Fruit fly (Drosophila melanogaster) whole organism, embryonic: ENCODE results near the gene SK.
A peak's percentile ranks its signal among the peaks of the same experiment; 100 is the strongest.

ENCODE experiments used
- ATbp ChIP-seq: fragments of 200-800 bp; sonication (Bioruptor generic); optimal IDR thresholded peaks from 2 replicates; lab custom pipeline; 2017; ENCODE audit warnings: missing biosample characterization, mild to moderate bottlenecking, missing genetic modification characterization, missing genetic modification reagents
- Adf1 ChIP-seq: fragments of 200-800 bp; sonication (Bioruptor generic); IDR thresholded peaks from 2 replicates; pipeline ENCODE4 v1.3.6; 2022; ENCODE audit warnings: missing biosample characterization, missing genetic modification characterization
- Atf-2 ChIP-seq: fragments of 200-800 bp; sonication (Bioruptor generic); optimal IDR thresholded peaks from 2 replicates; lab custom pipeline; 2016; ENCODE audit warnings: missing biosample characterization, missing genetic modification characterization
- CG10209 ChIP-seq: fragments of 200-800 bp; sonication (Bioruptor generic); optimal IDR thresholded peaks from 3 replicates; lab custom pipeline; 2017; ENCODE audit warnings: missing biosample characterization, mild to moderate bottlenecking, missing genetic modification characterization, missing genetic modification reagents
- CG11085 ChIP-seq: fragments of 200-800 bp; sonication (Bioruptor generic); IDR thresholded peaks from 2 replicates; pipeline ENCODE4 v1.3.6; 2022; ENCODE audit warnings: missing biosample characterization, missing genetic modification characterization
- CG11398 ChIP-seq: fragments of 200-800 bp; sonication (Bioruptor generic); optimal IDR thresholded peaks from 2 replicates; lab custom pipeline; 2016; ENCODE audit warnings: missing biosample characterization, missing genetic modification characterization
- CG12236 ChIP-seq: fragments of 200-800 bp; sonication (Bioruptor generic); optimal IDR thresholded peaks from 2 replicates; lab custom pipeline; 2016; ENCODE audit warnings: missing biosample characterization, missing genetic modification characterization
- CG12299 ChIP-seq: fragments of 200-800 bp; sonication (Bioruptor generic); optimal IDR thresholded peaks from 2 replicates; lab custom pipeline; 2018; ENCODE audit warnings: missing biosample characterization, mild to moderate bottlenecking, missing genetic modification characterization
- CG12942 ChIP-seq: fragments of 200-800 bp; sonication (Bioruptor generic); optimal IDR thresholded peaks from 3 replicates; lab custom pipeline; 2016; ENCODE audit warnings: missing biosample characterization, missing genetic modification characterization
- CG13123 ChIP-seq: fragments of 200-800 bp; sonication (Bioruptor generic); optimal IDR thresholded peaks from 2 replicates; lab custom pipeline; 2016; ENCODE audit warnings: missing biosample characterization, missing genetic modification characterization
- CG13287 ChIP-seq: fragments of 200-800 bp; sonication (Bioruptor generic); IDR thresholded peaks from 2 replicates; pipeline ENCODE4 v1.3.6; 2022; ENCODE audit warnings: missing biosample characterization, missing genetic modification characterization; ENCODE audit not compliant: partially characterized antibody
- CG13424 ChIP-seq: fragments of 200-800 bp; sonication (Bioruptor generic); optimal IDR thresholded peaks from 2 replicates; lab custom pipeline; 2019; ENCODE audit warnings: missing biosample characterization, mild to moderate bottlenecking, missing genetic modification characterization, moderate library complexity
- CG14667 ChIP-seq: fragments of 200-800 bp; sonication (Bioruptor generic); IDR thresholded peaks from 2 replicates; pipeline ENCODE4 v1.3.6; 2022; ENCODE audit warnings: missing biosample characterization, missing genetic modification characterization
- CG17568 ChIP-seq: fragments of 200-800 bp; sonication (Bioruptor generic); optimal IDR thresholded peaks from 2 replicates; lab custom pipeline; 2018; ENCODE audit warnings: missing biosample characterization, mild to moderate bottlenecking, missing genetic modification characterization, moderate library complexity
- CG34422 ChIP-seq: fragments of 200-800 bp; sonication (Bioruptor generic); IDR thresholded peaks from 3 replicates; pipeline ENCODE4 v1.3.6; 2022; ENCODE audit warnings: missing biosample characterization, missing genetic modification characterization
- CG4360 ChIP-seq: fragments of 200-800 bp; sonication (Bioruptor generic); IDR thresholded peaks from 2 replicates; pipeline ENCODE4 v1.3.6; 2022; ENCODE audit warnings: missing biosample characterization, missing genetic modification characterization
- CG4854 ChIP-seq: fragments of 200-800 bp; sonication (Bioruptor generic); optimal IDR thresholded peaks from 2 replicates; lab custom pipeline; 2016; ENCODE audit warnings: missing biosample characterization, missing genetic modification characterization, inconsistent platforms
- CG5180 ChIP-seq: fragments of 200-800 bp; sonication (Bioruptor generic); optimal IDR thresholded peaks from 3 replicates; lab custom pipeline; 2017; ENCODE audit warnings: missing biosample characterization, missing genetic modification characterization, mild to moderate bottlenecking, moderate library complexity, missing genetic modification reagents
- CG5245 ChIP-seq: fragments of 200-800 bp; sonication (Bioruptor generic); optimal IDR thresholded peaks from 3 replicates; lab custom pipeline; 2016; ENCODE audit warnings: missing biosample characterization, missing genetic modification characterization
- CG7786 ChIP-seq: fragments of 200-800 bp; sonication (Bioruptor generic); optimal IDR thresholded peaks from 2 replicates; lab custom pipeline; 2016; ENCODE audit warnings: missing biosample characterization, missing genetic modification characterization
- Chrac-16 ChIP-seq: fragments of 200-800 bp; sonication (Bioruptor generic); optimal IDR thresholded peaks from 3 replicates; lab custom pipeline; 2016; ENCODE audit warnings: missing biosample characterization, missing genetic modification characterization
- Dad ChIP-seq: fragments of 200-800 bp; sonication (Bioruptor generic); optimal IDR thresholded peaks from 3 replicates; lab custom pipeline; 2016; ENCODE audit warnings: missing biosample characterization, missing genetic modification characterization
- Deaf1 ChIP-seq: fragments of 200-800 bp; optimal IDR thresholded peaks from 3 replicates; lab custom pipeline; 2019; ENCODE audit warnings: missing biosample characterization, mild to moderate bottlenecking, missing genetic modification characterization, moderate library complexity
- Dip2 ChIP-seq: fragments of 200-800 bp; sonication (Bioruptor generic); IDR thresholded peaks from 2 replicates; pipeline ENCODE4 v1.3.6; 2022; ENCODE audit warnings: missing biosample characterization, missing genetic modification characterization
- Dref ChIP-seq: fragments of 200-800 bp; sonication (Bioruptor generic); IDR thresholded peaks from 2 replicates; pipeline ENCODE4 v1.3.6; 2022; ENCODE audit warnings: missing biosample characterization, missing genetic modification characterization
- Eip74EF ChIP-seq, 2 experiments: fragments of 200-800 bp in 1 of 2; fragments of >200 bp in 1 of 2; sonication (Bioruptor generic) in 1 of 2; optimal IDR thresholded peaks; 2 replicates each; lab custom pipeline; 2017 to 2019; ENCODE audit warnings: missing biosample characterization in 2 of 2, missing genetic modification characterization in 2 of 2, mild to moderate bottlenecking in 1 of 2, moderate library complexity in 1 of 2
- GATAe ChIP-seq: fragments of 200-800 bp; sonication (Bioruptor generic); conservative IDR thresholded peaks from 2 replicates; pipeline ENCODE4 v1.3.6; 2022; ENCODE audit warnings: missing biosample characterization, missing genetic modification characterization
- Hr78 ChIP-seq, 2 experiments: fragments of 200-800 bp in 1 of 2; fragments of >200 bp in 1 of 2; sonication (Bioruptor generic) in 1 of 2; optimal IDR thresholded peaks; 2 replicates each; lab custom pipeline; 2017 to 2019; ENCODE audit warnings: missing biosample characterization in 2 of 2, missing genetic modification characterization in 2 of 2, mild to moderate bottlenecking in 1 of 2, moderate library complexity in 1 of 2
- Jarid2 ChIP-seq: fragments of 200-800 bp; sonication (Bioruptor generic); optimal IDR thresholded peaks from 3 replicates; lab custom pipeline; 2017; ENCODE audit warnings: mild to moderate bottlenecking, missing biosample characterization, missing genetic modification reagents, missing genetic modification characterization
- Lhr ChIP-seq: fragments of 200-800 bp; sonication (Bioruptor generic); optimal IDR thresholded peaks from 3 replicates; lab custom pipeline; 2017; ENCODE audit warnings: mild to moderate bottlenecking, missing biosample characterization, missing genetic modification reagents, missing genetic modification characterization
- NK7.1 ChIP-seq: fragments of 200-800 bp; sonication (Bioruptor generic); optimal IDR thresholded peaks from 3 replicates; lab custom pipeline; 2016; ENCODE audit warnings: missing biosample characterization, missing genetic modification characterization
- Oaz ChIP-seq: fragments of 200-800 bp; sonication (Bioruptor generic); IDR thresholded peaks from 2 replicates; pipeline ENCODE4 v1.3.6; 2022; ENCODE audit warnings: missing biosample characterization, missing genetic modification characterization
- Oli ChIP-seq: fragments of 200-800 bp; sonication (Bioruptor generic); optimal IDR thresholded peaks from 2 replicates; lab custom pipeline; 2018; ENCODE audit warnings: missing biosample characterization, mild to moderate bottlenecking, missing genetic modification characterization, moderate library complexity
- Taf1 ChIP-seq: fragments of 200-800 bp; sonication (Bioruptor generic); IDR thresholded peaks from 2 replicates; pipeline ENCODE4 v1.3.6; 2022; ENCODE audit warnings: missing biosample characterization, missing genetic modification characterization
- Tbp ChIP-seq: fragments of >200 bp; optimal IDR thresholded peaks from 2 replicates; lab custom pipeline; 2018; ENCODE audit warnings: missing biosample characterization, missing genetic modification characterization
- abd-A ChIP-seq: fragments of 200-800 bp; sonication (Bioruptor generic); optimal IDR thresholded peaks from 3 replicates; lab custom pipeline; 2019; ENCODE audit warnings: missing biosample characterization, mild to moderate bottlenecking, missing genetic modification characterization, moderate library complexity
- ems ChIP-seq: fragments of 200-800 bp; sonication (Bioruptor generic); optimal IDR thresholded peaks from 3 replicates; lab custom pipeline; 2016; ENCODE audit warnings: missing biosample characterization, missing genetic modification characterization
- eve ChIP-seq, 2 experiments: fragments of >200 bp; optimal IDR thresholded peaks; 2 replicates each; lab custom pipeline; 2017; ENCODE audit warnings: missing biosample characterization in 2 of 2, missing genetic modification characterization in 2 of 2
- gcm2 ChIP-seq: fragments of 200-800 bp; sonication (Bioruptor generic); optimal IDR thresholded peaks from 2 replicates; lab custom pipeline; 2016; ENCODE audit warnings: missing biosample characterization, missing genetic modification characterization
- gfzf ChIP-seq: fragments of 200-800 bp; sonication (Bioruptor generic); optimal IDR thresholded peaks from 2 replicates; lab custom pipeline; 2016; ENCODE audit warnings: missing biosample characterization, mild to moderate bottlenecking, missing genetic modification characterization, moderate library complexity
- h ChIP-seq: fragments of >200 bp; optimal IDR thresholded peaks from 2 replicates; lab custom pipeline; 2017
- nerfin-1 ChIP-seq: fragments of 200-800 bp; sonication (Bioruptor generic); optimal IDR thresholded peaks from 3 replicates; lab custom pipeline; 2019; ENCODE audit warnings: missing biosample characterization, mild to moderate bottlenecking, missing genetic modification characterization, moderate library complexity
- phol ChIP-seq: fragments of 200-800 bp; sonication (Bioruptor generic); optimal IDR thresholded peaks from 3 replicates; lab custom pipeline; 2018; ENCODE audit warnings: missing biosample characterization, mild to moderate bottlenecking, missing genetic modification characterization, moderate library complexity
- sd ChIP-seq: fragments of 200-800 bp; sonication (Bioruptor generic); optimal IDR thresholded peaks from 3 replicates; lab custom pipeline; 2018; ENCODE audit warnings: missing biosample characterization, mild to moderate bottlenecking, missing genetic modification characterization, moderate library complexity
- slp2 ChIP-seq: fragments of 200-800 bp; sonication (Bioruptor generic); optimal IDR thresholded peaks from 2 replicates; lab custom pipeline; 2016; ENCODE audit warnings: missing biosample characterization, missing genetic modification characterization
- z ChIP-seq: fragments of 200-800 bp; sonication (Bioruptor generic); IDR thresholded peaks from 3 replicates; pipeline ENCODE4 v1.3.6; 2022; ENCODE audit warnings: missing biosample characterization, missing genetic modification characterization

The SK gene

dm6 chrX:5418555-5419044, 78.6 kb downstream of the SK start (continued):
- TF ChIP-seq Atf-2 (GFP tag; lab: Kevin White, UChicago), result no peak
- TF ChIP-seq, all 482 proteins: peak for 9

- TF ChIP-seq Dref (GFP tag; lab: Robert Waterston, UW), result no peak
- peak; percentile 32 for TF ChIP-seq CG12236 (GFP tag; lab: Kevin White, UChicago)
- peak; percentile 64 for TF ChIP-seq CG11085
- TF ChIP-seq Chrac-16 (GFP tag; lab: Kevin White, UChicago), result peak; percentile 26
- TF ChIP-seq eve (GFP tag; optimal IDR thresholded peaks at IDR 0.05; lab: Kevin White, UChicago), result peak in 1 of 2 experiments; percentile 85
- peak; percentile 50 for TF ChIP-seq CG5245 (GFP tag; lab: Kevin White, UChicago)
- peak in 1 of 2 experiments; percentile 78 for TF ChIP-seq Eip74EF (GFP tag; optimal IDR thresholded peaks at IDR 0.05; lab: Kevin White, UChicago)
- no peak for TF ChIP-seq Lhr (GFP tag; lab: Kevin White, UChicago)
- TF ChIP-seq Tbp (GFP tag; lab: Kevin White, UChicago), result no peak
- peak; percentile 82 for TF ChIP-seq Oaz (GFP tag; lab: Robert Waterston, UW)
- TF ChIP-seq slp2 (GFP tag; lab: Kevin White, UChicago), result peak; percentile 37
- peak; percentile 96 for TF ChIP-seq sd (tag; lab: Kevin White, UChicago)
- peak; percentile 55; the same call in 1 of the 3 replicates for TF ChIP-seq CG34422
- TF ChIP-seq Taf1 (GFP tag; lab: Robert Waterston, UW), result peak; percentile 49; the same call in 1 of the 2 replicates
- peak; percentile 61 for TF ChIP-seq CG5180
- TF ChIP-seq abd-A (tag; lab: Kevin White, UChicago), result peak; percentile 79
- TF ChIP-seq h (lab: Kevin White, UChicago), result no peak
- TF ChIP-seq CG4854 (GFP tag; lab: Kevin White, UChicago), result peak; percentile 1
- no peak; the same call in 1 of the 2 replicates for TF ChIP-seq GATAe (GFP tag; lab: Robert Waterston, UW)
- TF ChIP-seq Jarid2, result peak; percentile 49
- peak; percentile 20 for TF ChIP-seq NK7.1 (GFP tag; lab: Kevin White, UChicago)
- TF ChIP-seq gcm2, result no peak
- no peak for TF ChIP-seq Dip2 (GFP tag; lab: Robert Waterston, UW)
- TF ChIP-seq Dad (GFP tag; lab: Kevin White, UChicago), result peak; percentile 54
- TF ChIP-seq CG17568 (GFP tag; lab: Kevin White, UChicago), result peak; percentile 48
- TF ChIP-seq CG12942, result peak; percentile 52
- peak; percentile 80 for TF ChIP-seq CG10209 (GFP tag; lab: Kevin White, UChicago)
- peak; percentile 36 for TF ChIP-seq nerfin-1 (tag; lab: Kevin White, UChicago)
- TF ChIP-seq CG13123 (GFP tag; lab: Kevin White, UChicago), result peak; percentile 39
- TF ChIP-seq CG12299, result peak; percentile 62
- TF ChIP-seq CG13424 (tag; lab: Kevin White, UChicago), result peak; percentile 83
- peak; percentile 34; the same call in 1 of the 2 replicates for TF ChIP-seq CG13287 (GFP tag; lab: Robert Waterston, UW)
- peak; percentile 68 for TF ChIP-seq phol (tag; lab: Kevin White, UChicago)
- TF ChIP-seq CG7786 (GFP tag; lab: Kevin White, UChicago), result peak; percentile 67
- TF ChIP-seq gfzf (GFP tag; lab: Kevin White, UChicago), result no peak
- TF ChIP-seq z (GFP tag; lab: Robert Waterston, UW), result no peak
- TF ChIP-seq CG11398 (GFP tag; lab: Kevin White, UChicago), result no peak
- TF ChIP-seq Hr78 (GFP tag; optimal IDR thresholded peaks at IDR 0.05; lab: Kevin White, UChicago), result peak in 1 of 2 experiments; percentile 53
- peak; percentile 74 for TF ChIP-seq ATbp
- TF ChIP-seq Adf1 (GFP tag; lab: Robert Waterston, UW), result peak; percentile 20; the same call in 1 of the 2 replicates
- TF ChIP-seq ems (GFP tag; lab: Kevin White, UChicago), result peak; percentile 62
- peak; percentile 9 for TF ChIP-seq Deaf1 (tag; lab: Kevin White, UChicago)
- TF ChIP-seq CG4360 (GFP tag; lab: Robert Waterston, UW), result 0 out of 2 replicates have a peak, but pooled peaks have one; percentile 5
- TF ChIP-seq CG14667 (GFP tag; lab: Robert Waterston, UW), result no peak; the same call in 1 of the 2 replicates
- TF ChIP-seq Oli (tag; lab: Kevin White, UChicago), result peak; percentile 82
These were observed 79.2 kb downstream of the SK start for dm6 chrX:5419045-5419901.
